Fruit fly (Drosophila melanogaster): ENCODE measurements around the gene robl37BC.
A peak's percentile ranks its signal among the peaks of the same experiment; 100 is the strongest.

robl37BC gene

dm6 chr2L:19019160-19019592, 8.5 kb downstream of the robl37BC start (continued):
- TF ChIP-seq CG2129 (GFP tag; IDR thresholded peaks at IDR 0.05; ENCODE audit: partially characterized antibody) = no peak
- no peak for TF ChIP-seq CG1832 (GFP tag; optimal IDR thresholded peaks at IDR 0.05)
- no peak for TF ChIP-seq cwo (GFP tag; optimal IDR thresholded peaks at IDR 0.05)
- TF ChIP-seq grn (GFP tag; optimal IDR thresholded peaks at IDR 0.05) = no peak
- peak; percentile 53 for TF ChIP-seq Ets65A (GFP tag)
- TF ChIP-seq CG9727 (GFP tag; optimal IDR thresholded peaks at IDR 0.05) = peak; percentile 50
- TF ChIP-seq CG4328 (GFP tag; optimal IDR thresholded peaks at IDR 0.05) = no peak
- peak; percentile 47 for TF ChIP-seq tio (GFP tag; optimal IDR thresholded peaks at IDR 0.05)
- no peak for TF ChIP-seq so (GFP tag; IDR thresholded peaks at IDR 0.05)
- no peak for TF ChIP-seq sd (tag; optimal IDR thresholded peaks at IDR 0.05)
- peak; percentile 66 for TF ChIP-seq CG2120 (GFP tag; optimal IDR thresholded peaks at IDR 0.05)
- peak; percentile 18 for TF ChIP-seq BtbVII (GFP tag; optimal IDR thresholded peaks at IDR 0.05)
- TF ChIP-seq Hand (GFP tag; optimal IDR thresholded peaks at IDR 0.05) = peak; percentile 39
- TF ChIP-seq CG7372 (GFP tag; IDR thresholded peaks at IDR 0.05) = no peak
- no peak for TF ChIP-seq CG17186 (GFP tag; optimal IDR thresholded peaks at IDR 0.05)
- TF ChIP-seq H2.0 (GFP tag; IDR thresholded peaks at IDR 0.05) = no peak
- no peak for TF ChIP-seq CG3065 (GFP tag; optimal IDR thresholded peaks at IDR 0.05)
- no peak for TF ChIP-seq CG7745 (tag; optimal IDR thresholded peaks at IDR 0.05)
- no peak for TF ChIP-seq NfI (GFP tag; optimal IDR thresholded peaks at IDR 0.05)
- TF ChIP-seq CG7357 (GFP tag; IDR thresholded peaks at IDR 0.05) = no peak
- no peak for TF ChIP-seq CG11695 (GFP tag; IDR thresholded peaks at IDR 0.05)
- no peak for TF ChIP-seq onecut (GFP tag; IDR thresholded peaks at IDR 0.05)
- no peak for TF ChIP-seq Mad (GFP tag; optimal IDR thresholded peaks at IDR 0.05)
- peak; percentile 24 for TF ChIP-seq Fer1 (GFP tag; optimal IDR thresholded peaks at IDR 0.05)
- no peak for TF ChIP-seq sisA (GFP tag; IDR thresholded peaks at IDR 0.05)
- peak; percentile 29 for TF ChIP-seq sug (tag; optimal IDR thresholded peaks at IDR 0.05)
- TF ChIP-seq ken (GFP tag; IDR thresholded peaks at IDR 0.05) = no peak
- TF ChIP-seq CG17568 (GFP tag; optimal IDR thresholded peaks at IDR 0.05) = no peak
- no peak for TF ChIP-seq ato (GFP tag; IDR thresholded peaks at IDR 0.05; ENCODE audit: partially characterized antibody)
- TF ChIP-seq CG18599 (GFP tag; optimal IDR thresholded peaks at IDR 0.05) = peak; percentile 61
- peak; percentile 31 for TF ChIP-seq CG12659 (GFP tag; optimal IDR thresholded peaks at IDR 0.05)
- TF ChIP-seq CG13424 (tag; optimal IDR thresholded peaks at IDR 0.05) = peak; percentile 43
- no peak for TF ChIP-seq ATbp (GFP tag; optimal IDR thresholded peaks at IDR 0.05)
- no peak for TF ChIP-seq zen (tag; optimal IDR thresholded peaks at IDR 0.05)
- TF ChIP-seq gfzf (GFP tag; optimal IDR thresholded peaks at IDR 0.05) = no peak
- no peak for TF ChIP-seq wor (GFP tag; IDR thresholded peaks at IDR 0.05)
- no peak for TF ChIP-seq z (GFP tag; IDR thresholded peaks at IDR 0.05)
- TF ChIP-seq sc (optimal IDR thresholded peaks at IDR 0.05) = no peak
- no peak for TF ChIP-seq sc (GFP tag; optimal IDR thresholded peaks at IDR 0.05)
- TF ChIP-seq gem (tag; optimal IDR thresholded peaks at IDR 0.05) = peak; percentile 51
- TF ChIP-seq vnd (GFP tag; IDR thresholded peaks at IDR 0.05; ENCODE audit: partially characterized antibody) = no peak
- peak; percentile 11 for TF ChIP-seq CG13296 (GFP tag; optimal IDR thresholded peaks at IDR 0.05)
- TF ChIP-seq Gug (GFP tag; IDR thresholded peaks at IDR 0.05) = no peak
- TF ChIP-seq CG6854 (GFP tag; optimal IDR thresholded peaks at IDR 0.05) = peak; percentile 29
- no peak for TF ChIP-seq HLH3B (GFP tag; IDR thresholded peaks at IDR 0.05)
- no peak for TF ChIP-seq Side (GFP tag; optimal IDR thresholded peaks at IDR 0.05)
- TF ChIP-seq exex (tag; optimal IDR thresholded peaks at IDR 0.05) = no peak
- TF ChIP-seq CG3281 (GFP tag; optimal IDR thresholded peaks at IDR 0.05) = peak; percentile 45
- no peak for TF ChIP-seq CG18764 (GFP tag; optimal IDR thresholded peaks at IDR 0.05)
- TF ChIP-seq CG4424 (GFP tag; optimal IDR thresholded peaks at IDR 0.05) = peak; percentile 35
- no peak for TF ChIP-seq CG14860 (GFP tag; IDR thresholded peaks at IDR 0.05; ENCODE audit: partially characterized antibody)

Measured in whole organism, embryonic.